Fruit fly (Drosophila melanogaster): ENCODE measurements around the gene CecC.
A peak's percentile ranks its signal among the peaks of the same experiment; 100 is the strongest.

Gene CecC

DNA sequence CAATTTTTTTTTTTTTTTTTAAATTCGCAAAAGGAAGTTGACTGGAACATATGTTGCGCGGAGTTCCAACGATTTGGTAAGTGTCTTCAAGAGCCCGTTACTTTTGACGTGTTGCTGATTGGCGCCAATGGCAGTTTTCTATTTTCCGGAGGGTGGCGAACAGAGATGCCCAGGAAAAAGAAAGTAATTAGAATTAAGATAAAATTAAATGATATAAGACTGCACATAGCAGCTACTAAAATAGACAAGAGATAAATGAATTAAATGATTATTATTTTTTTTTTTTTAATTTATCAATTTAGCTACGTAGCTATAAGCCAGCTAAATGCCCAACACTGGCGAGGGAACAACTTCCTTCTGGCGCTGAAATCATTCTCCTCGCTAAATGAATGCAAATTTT, 6.0 kb downstream of the CecC start (continued):
- peak; percentile 35 for TF ChIP-seq Sox102F (GFP tag; optimal IDR thresholded peaks at IDR 0.05)
- peak; percentile 65 for TF ChIP-seq row (GFP tag; IDR thresholded peaks at IDR 0.05)
- TF ChIP-seq CG9727 (GFP tag; optimal IDR thresholded peaks at IDR 0.05), result peak; percentile 20
- peak; percentile 13 for TF ChIP-seq dmrt99B (tag; optimal IDR thresholded peaks at IDR 0.05)
- no peak for TF ChIP-seq CG6854 (GFP tag; optimal IDR thresholded peaks at IDR 0.05)
- no peak for TF ChIP-seq Fer3 (tag; optimal IDR thresholded peaks at IDR 0.05)
- TF ChIP-seq ara (GFP tag; IDR thresholded peaks at IDR 0.05), result peak; percentile 60; the same call in 1 of the 2 replicates
- TF ChIP-seq Blimp-1 (GFP tag; optimal IDR thresholded peaks at IDR 0.05), result peak; percentile 18
- no peak for TF ChIP-seq CG17186 (GFP tag; optimal IDR thresholded peaks at IDR 0.05)
- TF ChIP-seq H15 (GFP tag; IDR thresholded peaks at IDR 0.05), result 0 out of 3 replicates have a peak, but pooled peaks have one; percentile 14
- TF ChIP-seq CG17328 (GFP tag; IDR thresholded peaks at IDR 0.05), result peak; percentile 52; the same call in 1 of the 2 replicates
- peak; percentile 77 for TF ChIP-seq Xrp1 (GFP tag; IDR thresholded peaks at IDR 0.05)
- TF ChIP-seq CG7556 (GFP tag; optimal IDR thresholded peaks at IDR 0.05), result peak; percentile 19
- TF ChIP-seq eve (GFP tag; optimal IDR thresholded peaks at IDR 0.05), result peak in 1 of 2 experiments; percentile 6

DNA sequence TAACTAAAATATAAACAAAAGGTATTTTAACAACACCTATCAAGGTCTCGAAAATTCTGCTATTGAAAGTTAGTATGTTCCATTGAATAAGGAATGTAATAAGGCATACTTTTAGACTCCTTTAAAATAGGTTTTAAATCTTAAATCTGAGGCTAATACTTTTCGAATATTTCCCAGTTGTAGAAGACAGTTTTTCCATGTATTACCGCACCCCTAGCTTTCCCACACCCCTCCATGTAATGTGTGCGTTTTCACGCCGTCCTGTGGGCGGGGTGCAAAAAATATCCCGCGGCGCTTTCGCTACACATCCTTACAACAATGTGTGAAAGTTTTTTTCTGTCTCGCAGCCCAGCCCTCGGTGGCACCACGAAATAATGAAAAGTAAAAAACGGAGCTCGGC, 8.3 kb downstream of the CecC start:
- TF ChIP-seq CG11504 (tag; optimal IDR thresholded peaks at IDR 0.05) (peak; percentile 35), bsh (GFP tag; optimal IDR thresholded peaks at IDR 0.05) (peak in 1 of 2 experiments; percentile 26), mirr (GFP tag; optimal IDR thresholded peaks at IDR 0.05) (no peak), D (optimal IDR thresholded peaks at IDR 0.05) (no peak), D (GFP tag; optimal IDR thresholded peaks at IDR 0.05) (peak; percentile 12), Scr (GFP tag; IDR thresholded peaks at IDR 0.05; ENCODE audit: partially characterized antibody) (no peak), B-H2 (GFP tag; optimal IDR thresholded peaks at IDR 0.05) (no peak), sqz (GFP tag; optimal IDR thresholded peaks at IDR 0.05) (peak; percentile 14), wor (GFP tag; IDR thresholded peaks at IDR 0.05) (no peak), CG4282 (GFP tag; optimal IDR thresholded peaks at IDR 0.05) (no peak), Sox102F (GFP tag; optimal IDR thresholded peaks at IDR 0.05) (peak; percentile 12), Hmr (GFP tag; optimal IDR thresholded peaks at IDR 0.05) (peak; percentile 10), CG10431 (GFP tag; optimal IDR thresholded peaks at IDR 0.05) (peak; percentile 92), CG18599 (GFP tag; optimal IDR thresholded peaks at IDR 0.05) (peak; percentile 44), Nf-YB (GFP tag; optimal IDR thresholded peaks at IDR 0.05) (no peak), CoRest (tag; optimal IDR thresholded peaks at IDR 0.05) (no peak), sens (GFP tag) (peak; percentile 17), CG3726 (GFP tag; IDR thresholded peaks at IDR 0.05) (no peak), CG2712 (tag; optimal IDR thresholded peaks at IDR 0.05) (peak; percentile 12), CG10979 (tag; optimal IDR thresholded peaks at IDR 0.05) (peak; percentile 15), CG2678 (tag; optimal IDR thresholded peaks at IDR 0.05) (peak; percentile 39), Ptx1 (GFP tag; IDR thresholded peaks at IDR 0.05) (peak; percentile 25; the same call in 1 of the 2 replicates), row (GFP tag; IDR thresholded peaks at IDR 0.05) (peak; percentile 54), fd96Cb (tag; optimal IDR thresholded peaks at IDR 0.05) (no peak), CG14441 (GFP tag; IDR thresholded peaks at IDR 0.05) (no peak), seq (GFP tag; IDR thresholded peaks at IDR 0.05) (0 out of 2 replicates have a peak, but pooled peaks have one; percentile 24), CG7839 (tag; optimal IDR thresholded peaks at IDR 0.05) (peak; percentile 10), CG18262 (tag; optimal IDR thresholded peaks at IDR 0.05) (peak; percentile 18), Myb (GFP tag; optimal IDR thresholded peaks at IDR 0.05) (no peak), grau (tag; optimal IDR thresholded peaks at IDR 0.05) (peak; percentile 11), Hr51 (GFP tag; optimal IDR thresholded peaks at IDR 0.05) (peak in 1 of 2 experiments; percentile 12), Fer1 (GFP tag; optimal IDR thresholded peaks at IDR 0.05) (peak; percentile 8), gsb-n (tag; optimal IDR thresholded peaks at IDR 0.05) (peak; percentile 23), lab (GFP tag; optimal IDR thresholded peaks at IDR 0.05) (peak; percentile 12), CG8924 (tag; optimal IDR thresholded peaks at IDR 0.05) (peak; percentile 1), dmrt99B (tag; optimal IDR thresholded peaks at IDR 0.05) (peak; percentile 17), Fer2 (tag; optimal IDR thresholded peaks at IDR 0.05) (no peak)

Data from whole organism, embryonic.